Worm (Caenorhabditis elegans): ENCODE measurements around the gene pes-23.

ce11 chrX:6899848-6900247, 1.3 kb upstream of the pes-23 start, which contains the start of gene F14B8.4:
- TF ChIP-seq ama-1 (optimal IDR thresholded peaks at IDR 0.05) (no peak), tbx-37 (GFP tag; conservative IDR thresholded peaks at IDR 0.05) (no peak), F13C5.2 (tag; optimal IDR thresholded peaks at IDR 0.05) (no peak), pes-1 (GFP tag; IDR thresholded peaks at IDR 0.05) (no peak), scrt-1 (GFP tag; IDR thresholded peaks at IDR 0.05) (no peak), flt-1 (GFP tag; IDR thresholded peaks at IDR 0.05) (no peak), hmg-4 (GFP tag; optimal IDR thresholded peaks at IDR 0.05) (no peak), tra-4 (tag; optimal IDR thresholded peaks at IDR 0.05) (no peak), aly-1 (tag; optimal IDR thresholded peaks at IDR 0.05) (no peak), hnd-1 (tag; optimal IDR thresholded peaks at IDR 0.05) (no peak)
